Fruit fly (Drosophila melanogaster) whole organism, embryonic: Measurements from ENCODE around the gene CG14731.

Source experiments
- Adf1 ChIP-seq: fragments of 200-800 bp; sonication (Bioruptor generic); IDR thresholded peaks from 2 replicates; pipeline ENCODE4 v1.3.6; 2022; ENCODE audit warnings: missing biosample characterization, missing genetic modification characterization
- Antp ChIP-seq: fragments of 200-800 bp; sonication (Bioruptor generic); optimal IDR thresholded peaks from 3 replicates; lab custom pipeline; 2016; ENCODE audit warnings: missing biosample characterization, missing genetic modification characterization
- Asciz ChIP-seq: fragments of 200-800 bp; sonication (Bioruptor generic); optimal IDR thresholded peaks from 2 replicates; lab custom pipeline; 2017; ENCODE audit warnings: missing biosample characterization, mild to moderate bottlenecking, missing genetic modification characterization, missing genetic modification reagents
- Atf3 ChIP-seq: fragments of 200-800 bp; sonication (Bioruptor generic); optimal IDR thresholded peaks from 3 replicates; lab custom pipeline; 2016; ENCODE audit warnings: missing biosample characterization, missing genetic modification characterization
- BtbVII ChIP-seq: fragments of 200-800 bp; sonication (Bioruptor generic); optimal IDR thresholded peaks from 3 replicates; lab custom pipeline; 2017; ENCODE audit warnings: missing biosample characterization, mild to moderate bottlenecking, missing genetic modification characterization
- CG10462 ChIP-seq: fragments of 200-800 bp; sonication (Bioruptor generic); optimal IDR thresholded peaks from 2 replicates; lab custom pipeline; 2016; ENCODE audit warnings: missing biosample characterization, missing genetic modification characterization
- CG11085 ChIP-seq: fragments of 200-800 bp; sonication (Bioruptor generic); IDR thresholded peaks from 2 replicates; pipeline ENCODE4 v1.3.6; 2022; ENCODE audit warnings: missing biosample characterization, missing genetic modification characterization
- CG11093 ChIP-seq: fragments of 200-800 bp; sonication (Bioruptor generic); IDR thresholded peaks from 3 replicates; pipeline ENCODE4 v1.3.6; 2022; ENCODE audit warnings: missing biosample characterization, missing genetic modification characterization
- CG11696 ChIP-seq: fragments of 200-800 bp; sonication (Bioruptor generic); IDR thresholded peaks from 2 replicates; pipeline ENCODE4 v1.3.6; 2022; ENCODE audit warnings: missing biosample characterization, missing genetic modification characterization
- CG12104 ChIP-seq: fragments of 200-800 bp; sonication (Bioruptor generic); optimal IDR thresholded peaks from 3 replicates; lab custom pipeline; 2016; ENCODE audit warnings: missing biosample characterization, missing genetic modification characterization
- CG17361 ChIP-seq: fragments of 200-800 bp; sonication (Bioruptor generic); IDR thresholded peaks from 3 replicates; pipeline ENCODE4 v1.3.6; 2022; ENCODE audit warnings: missing biosample characterization, missing genetic modification characterization
- CG1792 ChIP-seq: fragments of 200-800 bp; sonication (Bioruptor generic); optimal IDR thresholded peaks from 2 replicates; lab custom pipeline; 2016; ENCODE audit warnings: missing biosample characterization, missing genetic modification characterization
- CG2712 ChIP-seq: fragments of 200-800 bp; optimal IDR thresholded peaks from 3 replicates; lab custom pipeline; 2019; ENCODE audit warnings: missing biosample characterization, mild to moderate bottlenecking, missing genetic modification characterization, moderate library complexity
- CG30020 ChIP-seq: fragments of 200-800 bp; optimal IDR thresholded peaks from 2 replicates; lab custom pipeline; 2019; ENCODE audit warnings: missing biosample characterization, mild to moderate bottlenecking, missing genetic modification characterization, moderate library complexity
- CG31365 ChIP-seq: fragments of 200-800 bp; sonication (Bioruptor generic); optimal IDR thresholded peaks from 2 replicates; lab custom pipeline; 2018; ENCODE audit warnings: missing biosample characterization, mild to moderate bottlenecking, missing genetic modification characterization
- CG34224 ChIP-seq: fragments of 200-800 bp; sonication (Bioruptor generic); IDR thresholded peaks from 3 replicates; pipeline ENCODE4 v1.3.6; 2022; ENCODE audit warnings: missing biosample characterization, missing genetic modification characterization; ENCODE audit not compliant: partially characterized antibody
- CG34422 ChIP-seq: fragments of 200-800 bp; sonication (Bioruptor generic); IDR thresholded peaks from 3 replicates; pipeline ENCODE4 v1.3.6; 2022; ENCODE audit warnings: missing biosample characterization, missing genetic modification characterization
- CG4404 ChIP-seq: fragments of 200-800 bp; sonication (Bioruptor generic); IDR thresholded peaks from 2 replicates; pipeline ENCODE4 v1.3.6; 2022; ENCODE audit warnings: missing biosample characterization, missing genetic modification characterization
- CG6254 ChIP-seq: fragments of 200-800 bp; sonication (Bioruptor generic); optimal IDR thresholded peaks from 3 replicates; lab custom pipeline; 2017; ENCODE audit warnings: mild to moderate bottlenecking, missing biosample characterization, missing genetic modification reagents, missing genetic modification characterization
- CG6654 ChIP-seq: fragments of 200-800 bp; sonication (Bioruptor generic); optimal IDR thresholded peaks from 2 replicates; lab custom pipeline; 2017; ENCODE audit warnings: missing biosample characterization, mild to moderate bottlenecking, missing genetic modification characterization
- CG7271 ChIP-seq: fragments of 200-800 bp; sonication (Bioruptor generic); optimal IDR thresholded peaks from 2 replicates; lab custom pipeline; 2018; ENCODE audit warnings: missing biosample characterization, mild to moderate bottlenecking, missing genetic modification characterization, moderate library complexity
- CG7372 ChIP-seq: fragments of 200-800 bp; sonication (Bioruptor generic); IDR thresholded peaks from 2 replicates; pipeline ENCODE4 v1.3.6; 2022; ENCODE audit warnings: missing biosample characterization, missing genetic modification characterization
- CG8290 ChIP-seq, 3 experiments: fragments of 200-800 bp; sonication (Bioruptor generic); optimal IDR thresholded peaks; 2 replicates each; lab custom pipeline; 2016 to 2019; ENCODE audit warnings: missing biosample characterization in 3 of 3, missing genetic modification characterization in 3 of 3, mild to moderate bottlenecking in 2 of 3, moderate library complexity in 1 of 3
- CG8388 ChIP-seq: fragments of 200-800 bp; sonication (Bioruptor generic); optimal IDR thresholded peaks from 2 replicates; lab custom pipeline; 2019; ENCODE audit warnings: missing biosample characterization, mild to moderate bottlenecking, missing genetic modification characterization, moderate library complexity
- CG9727 ChIP-seq: fragments of 200-800 bp; sonication (Bioruptor generic); optimal IDR thresholded peaks from 3 replicates; lab custom pipeline; 2017; ENCODE audit warnings: missing biosample characterization, mild to moderate bottlenecking, missing genetic modification characterization
- CG9876 ChIP-seq: fragments of 200-800 bp; sonication (Bioruptor generic); optimal IDR thresholded peaks from 2 replicates; lab custom pipeline; 2016; ENCODE audit warnings: missing biosample characterization, missing genetic modification characterization
- Deaf1 ChIP-seq: fragments of 200-800 bp; optimal IDR thresholded peaks from 3 replicates; lab custom pipeline; 2019; ENCODE audit warnings: missing biosample characterization, mild to moderate bottlenecking, missing genetic modification characterization, moderate library complexity
- Dref ChIP-seq: fragments of 200-800 bp; sonication (Bioruptor generic); IDR thresholded peaks from 2 replicates; pipeline ENCODE4 v1.3.6; 2022; ENCODE audit warnings: missing biosample characterization, missing genetic modification characterization
- GATAe ChIP-seq: fragments of 200-800 bp; sonication (Bioruptor generic); conservative IDR thresholded peaks from 2 replicates; pipeline ENCODE4 v1.3.6; 2022; ENCODE audit warnings: missing biosample characterization, missing genetic modification characterization
- Gug ChIP-seq: fragments of 200-800 bp; sonication (Bioruptor generic); IDR thresholded peaks from 4 replicates; pipeline ENCODE4 v1.3.6; 2022; ENCODE audit warnings: missing biosample characterization, missing genetic modification characterization
- H2.0 ChIP-seq: fragments of 200-800 bp; sonication (Bioruptor generic); IDR thresholded peaks from 2 replicates; pipeline ENCODE4 v1.3.6; 2022; ENCODE audit warnings: missing biosample characterization, missing genetic modification characterization
- Mes4 ChIP-seq: fragments of 200-800 bp; sonication (Bioruptor generic); optimal IDR thresholded peaks from 2 replicates; lab custom pipeline; 2016; ENCODE audit warnings: missing biosample characterization, missing genetic modification characterization
- Nf-YB ChIP-seq: fragments of 200-800 bp; sonication (Bioruptor generic); optimal IDR thresholded peaks from 3 replicates; lab custom pipeline; 2019; ENCODE audit warnings: missing biosample characterization, mild to moderate bottlenecking, missing genetic modification characterization, moderate library complexity
- Ravus ChIP-seq: fragments of 200-800 bp; sonication (Bioruptor generic); IDR thresholded peaks from 2 replicates; pipeline ENCODE4 v1.3.6; 2022; ENCODE audit warnings: missing biosample characterization, missing genetic modification characterization
- Rfx ChIP-seq: fragments of 200-800 bp; sonication (Bioruptor generic); IDR thresholded peaks from 2 replicates; pipeline ENCODE4 v1.3.6; 2022; ENCODE audit warnings: missing biosample characterization, missing genetic modification characterization
- Sin3A ChIP-seq: fragments of >200 bp; optimal IDR thresholded peaks from 2 replicates; lab custom pipeline; 2018
- Ssrp ChIP-seq: fragments of 200-800 bp; sonication (Bioruptor generic); optimal IDR thresholded peaks from 2 replicates; lab custom pipeline; 2018; ENCODE audit warnings: missing biosample characterization, mild to moderate bottlenecking, missing genetic modification characterization, moderate library complexity
- TFAM ChIP-seq: fragments of 200-800 bp; sonication (Bioruptor generic); optimal IDR thresholded peaks from 2 replicates; lab custom pipeline; 2017; ENCODE audit warnings: missing biosample characterization, missing genetic modification characterization, inconsistent platforms
- Taf1 ChIP-seq: fragments of 200-800 bp; sonication (Bioruptor generic); IDR thresholded peaks from 2 replicates; pipeline ENCODE4 v1.3.6; 2022; ENCODE audit warnings: missing biosample characterization, missing genetic modification characterization
- YL-1 ChIP-seq: fragments of 200-800 bp; sonication (Bioruptor generic); optimal IDR thresholded peaks from 3 replicates; lab custom pipeline; 2017; ENCODE audit warnings: missing biosample characterization, mild to moderate bottlenecking, missing genetic modification characterization
- btn ChIP-seq: fragments of 200-800 bp; sonication (Bioruptor generic); optimal IDR thresholded peaks from 2 replicates; lab custom pipeline; 2016; ENCODE audit warnings: missing biosample characterization, missing genetic modification characterization
- ci ChIP-seq: fragments of 200-800 bp; sonication (Bioruptor generic); IDR thresholded peaks from 3 replicates; pipeline ENCODE4 v1.3.6; 2022; ENCODE audit warnings: missing biosample characterization, missing genetic modification characterization
- cwo ChIP-seq: fragments of 200-800 bp; sonication (Bioruptor generic); optimal IDR thresholded peaks from 3 replicates; lab custom pipeline; 2017; ENCODE audit warnings: missing biosample characterization, missing genetic modification characterization, mild to moderate bottlenecking, moderate library complexity, missing genetic modification reagents
- en ChIP-seq: fragments of 200-800 bp; sonication (Bioruptor generic); optimal IDR thresholded peaks from 2 replicates; lab custom pipeline; 2016; ENCODE audit warnings: missing biosample characterization, missing genetic modification characterization
- ewg ChIP-seq: fragments of 200-800 bp; sonication (Bioruptor generic); optimal IDR thresholded peaks from 3 replicates; lab custom pipeline; 2017; ENCODE audit warnings: mild to moderate bottlenecking, missing biosample characterization, missing genetic modification reagents, missing genetic modification characterization
- gcm2 ChIP-seq: fragments of 200-800 bp; sonication (Bioruptor generic); optimal IDR thresholded peaks from 2 replicates; lab custom pipeline; 2016; ENCODE audit warnings: missing biosample characterization, missing genetic modification characterization
- kay ChIP-seq: fragments of 200-800 bp; sonication (Bioruptor generic); optimal IDR thresholded peaks from 2 replicates; lab custom pipeline; 2016; ENCODE audit warnings: missing biosample characterization, missing genetic modification characterization
- maf-S ChIP-seq: fragments of 200-800 bp; sonication (Bioruptor generic); optimal IDR thresholded peaks from 2 replicates; lab custom pipeline; 2016; ENCODE audit warnings: missing biosample characterization, missing genetic modification characterization
- org-1 ChIP-seq: fragments of 200-800 bp; sonication (Bioruptor generic); optimal IDR thresholded peaks from 2 replicates; lab custom pipeline; 2017; ENCODE audit warnings: missing biosample characterization, missing genetic modification characterization
- p53 ChIP-seq: fragments of 200-800 bp; sonication (Bioruptor generic); optimal IDR thresholded peaks from 2 replicates; lab custom pipeline; 2016; ENCODE audit warnings: missing biosample characterization, missing genetic modification characterization
- sens-2 ChIP-seq: fragments of 200-800 bp; sonication (Bioruptor generic); IDR thresholded peaks from 2 replicates; pipeline ENCODE4 v1.3.6; 2022; ENCODE audit warnings: missing biosample characterization, missing genetic modification characterization
- sob ChIP-seq: fragments of 200-800 bp; sonication (Bioruptor generic); IDR thresholded peaks from 2 replicates; pipeline ENCODE4 v1.3.6; 2022; ENCODE audit warnings: missing biosample characterization, missing genetic modification characterization

CG14731 gene

dm6 chr3R:11974631-11975030, 43.6 kb downstream of the CG14731 start, which contains the start of gene Tango9 (continued):
- TF ChIP-seq CG11085 (GFP tag; lab: Robert Waterston, UW) (no peak), Dref (GFP tag; lab: Robert Waterston, UW) (0 out of 2 replicates have a peak, but pooled peaks have one; percentile 16), sens-2 (GFP tag; lab: Robert Waterston, UW) (no peak), CG17361 (GFP tag; lab: Robert Waterston, UW) (0 out of 3 replicates have a peak, but pooled peaks have one; percentile 11), Ssrp (tag; lab: Kevin White, UChicago) (no peak), p53 (peak; percentile 9), CG8388 (GFP tag; lab: Kevin White, UChicago) (no peak), Antp (GFP tag; lab: Kevin White, UChicago) (no peak), CG9727 (GFP tag; lab: Kevin White, UChicago) (no peak), Sin3A (peak; percentile 55), gcm2 (GFP tag; lab: Kevin White, UChicago) (no peak), org-1 (GFP tag; lab: Kevin White, UChicago) (no peak), CG12104 (GFP tag; lab: Kevin White, UChicago) (no peak), kay (GFP tag; lab: Kevin White, UChicago) (no peak), CG34422 (GFP tag; lab: Robert Waterston, UW) (peak; percentile 25; the same call in 1 of the 3 replicates), Atf3 (GFP tag; lab: Kevin White, UChicago) (no peak), CG6654 (GFP tag; lab: Kevin White, UChicago) (no peak), BtbVII (GFP tag; lab: Kevin White, UChicago) (no peak), Nf-YB (no peak), Rfx (peak; percentile 13; the same call in 1 of the 2 replicates), CG6254 (GFP tag; lab: Kevin White, UChicago) (no peak), Taf1 (GFP tag; lab: Robert Waterston, UW) (no peak), Deaf1 (tag; lab: Kevin White, UChicago) (no peak), CG11093 (GFP tag; lab: Robert Waterston, UW) (no peak), TFAM (no peak), maf-S (GFP tag; lab: Kevin White, UChicago) (no peak), Gug (GFP tag; lab: Robert Waterston, UW) (no peak), cwo (GFP tag; lab: Kevin White, UChicago) (no peak), Adf1 (GFP tag; lab: Robert Waterston, UW) (no peak), CG10462 (GFP tag; lab: Kevin White, UChicago) (no peak), YL-1 (GFP tag; lab: Kevin White, UChicago) (peak; percentile 39), CG34224 (GFP tag; lab: Robert Waterston, UW) (no peak), sob (GFP tag; lab: Robert Waterston, UW) (no peak), ci (peak; percentile 62; the same call in 2 of the 3 replicates), CG11696 (no peak), CG8290 (GFP tag; optimal IDR thresholded peaks at IDR 0.05; lab: Kevin White, UChicago) (no peak), CG8290 (tag; optimal IDR thresholded peaks at IDR 0.05; lab: Kevin White, UChicago) (peak in 1 of 2 experiments; percentile 36), CG30020 (tag; lab: Kevin White, UChicago) (peak; percentile 11), GATAe (GFP tag; lab: Robert Waterston, UW) (no peak), CG9876 (no peak), CG1792 (GFP tag; lab: Kevin White, UChicago) (no peak), Mes4 (GFP tag; lab: Kevin White, UChicago) (no peak), CG31365 (no peak), ewg (GFP tag; lab: Kevin White, UChicago) (peak; percentile 88), CG7372 (GFP tag; lab: Robert Waterston, UW) (0 out of 2 replicates have a peak, but pooled peaks have one; percentile 18), Ravus (GFP tag; lab: Robert Waterston, UW) (no peak), btn (no peak), CG7271 (tag; lab: Kevin White, UChicago) (no peak), Asciz (GFP tag; lab: Kevin White, UChicago) (no peak), H2.0 (GFP tag; lab: Robert Waterston, UW) (no peak), en (GFP tag; lab: Kevin White, UChicago) (no peak), CG2712 (tag; lab: Kevin White, UChicago) (peak; percentile 25), CG4404 (GFP tag; lab: Robert Waterston, UW) (no peak)
